Worm (Caenorhabditis elegans) whole organism, early embryonic: ENCODE data around the gene F21C10.13.

ENCODE experiments used
- B0310.2 ChIP-seq: sonication (generic microtip); optimal IDR thresholded peaks from 2 replicates; lab custom pipeline; 2016; ENCODE audit warnings: mild to moderate bottlenecking, missing genetic modification characterization, missing compliant biosample characterization
- F13C5.2 ChIP-seq: sonication (generic microtip); optimal IDR thresholded peaks from 2 replicates; lab custom pipeline; 2017; ENCODE audit warnings: mild to moderate bottlenecking, missing genetic modification characterization, inconsistent platforms, missing compliant biosample characterization
- aly-1 ChIP-seq: sonication (generic microtip); optimal IDR thresholded peaks from 2 replicates; lab custom pipeline; 2016; ENCODE audit warnings: missing genetic modification characterization, missing compliant biosample characterization
- ama-1 ChIP-seq: fragments of 150-350 bp; optimal IDR thresholded peaks from 2 replicates; lab custom pipeline; 2014
- ceh-13 ChIP-seq: fragments of 200-800 bp; sonication (Bioruptor generic); optimal IDR thresholded peaks from 2 replicates; lab custom pipeline; 2018; ENCODE audit warnings: mild to moderate bottlenecking, missing genetic modification characterization, missing compliant biosample characterization
- ceh-36 ChIP-seq: sonication (generic microtip); optimal IDR thresholded peaks from 2 replicates; lab custom pipeline; 2016; ENCODE audit warnings: missing genetic modification characterization, inconsistent platforms, missing compliant biosample characterization
- ets-7 ChIP-seq: sonication (generic microtip); optimal IDR thresholded peaks from 2 replicates; lab custom pipeline; 2016; ENCODE audit warnings: missing genotype, missing genetic modification characterization, missing compliant biosample characterization
- flt-1 ChIP-seq: fragments of 200-800 bp; sonication (Bioruptor generic); IDR thresholded peaks from 2 replicates; pipeline ENCODE4 v1.3.6; 2022; ENCODE audit warnings: missing genetic modification characterization, missing compliant biosample characterization
- hmbx-1 ChIP-seq: sonication (generic microtip); optimal IDR thresholded peaks from 2 replicates; lab custom pipeline; 2016; ENCODE audit warnings: mild to moderate bottlenecking, missing genetic modification characterization, missing compliant biosample characterization
- hmg-4 ChIP-seq: fragments of 200-800 bp; sonication (Bioruptor generic); optimal IDR thresholded peaks from 2 replicates; lab custom pipeline; 2018; ENCODE audit warnings: mild to moderate bottlenecking, missing genetic modification characterization, missing compliant biosample characterization
- hnd-1 ChIP-seq: sonication (generic microtip); optimal IDR thresholded peaks from 2 replicates; lab custom pipeline; 2016; ENCODE audit warnings: missing genetic modification characterization, missing compliant biosample characterization
- pes-1 ChIP-seq: fragments of 200-800 bp; sonication (Bioruptor generic); IDR thresholded peaks from 2 replicates; pipeline ENCODE4 v1.3.6; 2022; ENCODE audit warnings: missing genetic modification reagents, missing genetic modification characterization, missing compliant biosample characterization
- scrt-1 ChIP-seq: fragments of 200-800 bp; sonication (Bioruptor generic); IDR thresholded peaks from 2 replicates; pipeline ENCODE4 v1.3.6; 2022; ENCODE audit warnings: missing genetic modification characterization, missing compliant biosample characterization
- sea-1 ChIP-seq: fragments of 200-800 bp; sonication (Bioruptor generic); conservative IDR thresholded peaks from 2 replicates; pipeline ENCODE4 v1.3.6; 2022; ENCODE audit warnings: missing genetic modification characterization, missing compliant biosample characterization
- tbx-11 ChIP-seq: fragments of 200-800 bp; sonication (Bioruptor generic); IDR thresholded peaks from 2 replicates; pipeline ENCODE4 v1.3.6; 2022; ENCODE audit warnings: missing genetic modification characterization, missing compliant biosample characterization
- tbx-37 ChIP-seq: fragments of 200-800 bp; sonication (Bioruptor generic); conservative IDR thresholded peaks from 2 replicates; pipeline ENCODE4 v1.3.6; 2022; ENCODE audit warnings: missing genetic modification reagents, missing genetic modification characterization, missing compliant biosample characterization
- tra-4 ChIP-seq: sonication (generic microtip); optimal IDR thresholded peaks from 2 replicates; lab custom pipeline; 2017; ENCODE audit warnings: missing genetic modification characterization, missing compliant biosample characterization

F21C10.13 gene

ce11 chrV:9155616-9156015 is 33.5 kb downstream of the F21C10.13 start:
- TF ChIP-seq ceh-13 (GFP tag; lab: Kevin White, UChicago) (no peak), ets-7 (tag; lab: Kevin White, UChicago) (no peak), B0310.2 (tag; lab: Kevin White, UChicago) (no peak), hmbx-1 (tag; lab: Kevin White, UChicago) (no peak), tbx-37 (GFP tag; lab: Robert Waterston, UW) (no peak), scrt-1 (no peak), tbx-11 (no peak), aly-1 (tag; lab: Kevin White, UChicago) (no peak), pes-1 (GFP tag; lab: Robert Waterston, UW) (no peak), ama-1 (lab: Kevin White, UChicago) (no peak), hnd-1 (no peak), sea-1 (no peak), tra-4 (no peak), flt-1 (GFP tag; lab: Robert Waterston, UW) (no peak), hmg-4 (GFP tag; lab: Kevin White, UChicago) (no peak), ceh-36 (no peak)

DNA sequence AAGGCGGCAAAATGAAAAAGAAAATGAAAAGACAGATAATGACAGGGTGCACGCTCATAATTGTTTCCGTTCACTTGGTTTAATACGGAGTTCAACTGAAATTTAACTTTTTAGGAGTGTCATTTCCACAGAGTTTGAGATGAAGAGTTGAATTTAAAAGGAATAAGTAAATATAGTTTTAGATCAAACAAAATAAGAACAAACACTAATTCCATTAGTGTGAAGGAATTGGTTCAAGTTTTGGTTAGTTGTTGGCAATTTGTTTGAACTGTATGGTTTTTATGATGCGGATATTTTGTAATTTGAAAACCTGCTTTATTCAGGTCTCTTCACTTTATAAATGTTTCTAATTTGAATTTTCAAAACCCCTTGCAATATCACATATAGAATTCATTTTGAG is 34.6 kb downstream of the F21C10.13 start, which contains the start of gene B0222.15:
Gene B0222.15 (minus strand): TSS at position 101 of the 400 bp plus-strand sequence.
- TF ChIP-seq hnd-1, result no peak
- TF ChIP-seq scrt-1, result no peak
- TF ChIP-seq B0310.2 (tag; lab: Kevin White, UChicago), result no peak
- TF ChIP-seq ama-1 (lab: Kevin White, UChicago), result no peak
- TF ChIP-seq ceh-13 (GFP tag; lab: Kevin White, UChicago), result no peak
- TF ChIP-seq hmg-4 (GFP tag; lab: Kevin White, UChicago), result no peak
- TF ChIP-seq tbx-11, result no peak
- TF ChIP-seq sea-1, result no peak
- TF ChIP-seq tbx-37 (GFP tag; lab: Robert Waterston, UW), result no peak
- TF ChIP-seq F13C5.2 (tag; lab: Kevin White, UChicago), result no peak
- no peak for TF ChIP-seq tra-4
- no peak for TF ChIP-seq hmbx-1 (tag; lab: Kevin White, UChicago)
- TF ChIP-seq ets-7 (tag; lab: Kevin White, UChicago), result no peak
- no peak for TF ChIP-seq pes-1 (GFP tag; lab: Robert Waterston, UW)
- no peak for TF ChIP-seq aly-1 (tag; lab: Kevin White, UChicago)
- no peak for TF ChIP-seq flt-1 (GFP tag; lab: Robert Waterston, UW)
- TF ChIP-seq ceh-36, result no peak

DNA sequence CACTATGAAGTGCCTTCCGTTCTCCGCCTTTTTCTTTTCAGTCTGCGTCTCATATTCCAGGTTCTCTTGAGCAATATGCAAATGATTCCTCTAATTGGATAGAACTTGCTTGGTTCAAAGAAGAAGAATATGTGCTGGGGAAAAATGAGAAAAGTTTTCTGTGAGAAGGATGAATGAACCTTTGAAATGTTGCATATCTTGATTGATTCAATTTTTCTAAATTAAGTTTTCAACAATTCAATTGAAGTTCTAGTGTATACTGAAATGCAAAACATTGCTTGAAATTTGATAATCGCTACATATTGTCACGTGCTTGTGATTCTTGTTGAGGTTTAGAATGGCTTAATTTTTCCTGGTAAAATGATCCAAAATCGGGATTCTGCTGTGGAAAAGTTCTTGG is 35.5 kb downstream of the F21C10.13 start:
- TF ChIP-seq F13C5.2 (tag; lab: Kevin White, UChicago) (no peak), tbx-11 (no peak), tra-4 (no peak), scrt-1 (no peak), hnd-1 (no peak), ets-7 (tag; lab: Kevin White, UChicago) (no peak), flt-1 (GFP tag; lab: Robert Waterston, UW) (no peak), B0310.2 (tag; lab: Kevin White, UChicago) (no peak), ama-1 (lab: Kevin White, UChicago) (no peak), ceh-13 (GFP tag; lab: Kevin White, UChicago) (no peak), hmbx-1 (tag; lab: Kevin White, UChicago) (no peak)

DNA sequence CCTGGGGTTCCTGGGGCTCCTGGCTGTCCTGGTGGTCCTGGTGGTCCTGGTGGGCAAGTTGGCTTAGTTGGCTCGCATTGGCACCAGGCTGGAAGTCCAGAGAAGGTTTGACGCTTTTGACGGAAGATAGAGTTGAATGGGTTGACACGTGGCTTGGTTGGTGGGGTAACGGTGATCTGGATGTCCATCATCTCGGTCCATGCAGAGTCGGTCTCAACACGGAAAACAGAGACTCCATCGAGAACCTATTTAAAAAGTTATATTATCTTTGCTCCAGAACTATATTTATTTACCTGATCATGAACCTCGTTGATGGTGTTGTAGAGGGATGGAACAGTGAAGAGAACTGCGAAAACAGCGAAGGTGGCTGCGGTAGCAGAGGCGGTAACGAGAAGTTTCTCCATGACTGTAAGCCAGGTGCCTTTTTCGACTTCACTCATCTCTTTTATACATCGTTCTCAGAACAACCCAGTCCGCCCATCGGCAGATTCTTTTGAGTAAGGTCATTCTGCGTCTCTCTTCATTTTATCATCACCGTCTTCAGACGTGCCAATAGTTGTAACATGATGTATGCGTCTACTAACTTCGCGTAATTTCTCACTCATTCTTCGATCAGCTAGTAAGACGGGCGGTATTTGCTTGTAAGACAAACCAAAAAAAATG is 38.3 kb downstream of the F21C10.13 start, which contains the start of gene col-144:
Gene col-144 (minus strand): TSS at position 419 of the 663 bp plus-strand sequence.
- TF ChIP-seq scrt-1 (no peak), pes-1 (GFP tag; lab: Robert Waterston, UW) (no peak), ceh-36 (no peak), tbx-37 (GFP tag; lab: Robert Waterston, UW) (no peak), aly-1 (tag; lab: Kevin White, UChicago) (no peak), tbx-11 (no peak), flt-1 (GFP tag; lab: Robert Waterston, UW) (no peak)

DNA sequence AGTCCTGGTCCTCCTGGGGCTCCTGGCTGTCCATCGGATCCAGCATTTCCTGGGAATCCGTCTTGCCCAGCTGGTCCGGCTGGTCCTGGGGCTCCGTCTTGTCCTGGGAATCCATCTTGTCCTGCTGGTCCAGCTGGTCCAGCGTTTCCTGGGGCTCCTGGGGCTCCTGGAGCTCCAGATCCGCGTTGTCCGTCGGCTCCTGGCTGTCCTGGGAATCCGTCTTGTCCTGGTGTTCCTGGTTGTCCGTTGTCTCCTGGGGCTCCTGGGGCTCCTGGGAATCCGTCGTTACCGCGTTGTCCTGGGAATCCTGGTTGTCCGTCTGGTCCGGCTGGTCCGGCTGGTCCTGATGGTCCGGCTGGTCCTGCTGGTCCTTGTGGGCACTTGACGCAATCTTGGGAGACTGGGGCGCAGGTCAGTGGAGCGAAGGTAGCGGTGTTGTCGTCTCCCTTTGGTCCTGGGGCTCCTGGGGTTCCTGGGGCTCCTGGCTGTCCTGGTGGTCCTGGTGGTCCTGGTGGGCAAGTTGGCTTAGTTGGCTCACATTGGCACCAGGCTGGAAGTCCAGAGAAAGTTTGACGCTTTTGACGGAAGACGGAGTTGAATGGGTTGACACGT is 40.1 kb downstream of the F21C10.13 start:
- TF ChIP-seq tra-4 (no peak), scrt-1 (no peak), sea-1 (no peak), tbx-37 (GFP tag; lab: Robert Waterston, UW) (no peak), F13C5.2 (tag; lab: Kevin White, UChicago) (no peak), tbx-11 (no peak), B0310.2 (tag; lab: Kevin White, UChicago) (no peak), ceh-36 (no peak), hmbx-1 (tag; lab: Kevin White, UChicago) (no peak), ceh-13 (GFP tag; lab: Kevin White, UChicago) (no peak), pes-1 (GFP tag; lab: Robert Waterston, UW) (no peak)

DNA sequence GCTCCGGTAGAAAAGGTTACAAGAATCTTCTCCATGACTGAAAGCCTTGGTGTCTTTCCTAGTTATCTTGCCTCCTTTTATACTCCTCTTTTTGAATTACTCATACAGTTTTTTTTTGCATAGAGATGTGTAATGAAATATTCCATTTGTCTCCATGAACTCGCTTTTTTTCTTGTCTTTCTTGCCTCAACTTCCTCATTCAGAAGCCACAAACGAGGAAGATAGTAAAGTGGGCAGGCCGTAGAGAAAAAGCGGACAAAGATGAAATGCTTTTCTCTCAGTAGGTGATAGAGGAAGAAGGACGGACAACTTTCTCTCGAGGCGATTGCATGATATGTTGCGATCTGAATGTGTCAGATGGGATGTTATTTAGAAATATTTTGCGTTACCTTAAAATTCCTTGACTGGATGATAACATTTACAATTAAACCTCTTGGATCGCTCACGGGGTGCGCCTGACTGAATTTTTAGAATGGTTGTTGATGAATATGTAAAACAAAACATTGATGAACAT is 40.9 kb downstream of the F21C10.13 start, which contains the start of gene col-145:
Gene col-145 (minus strand): TSS at position 51 of the 514 bp plus-strand sequence.
- TF ChIP-seq F13C5.2 (tag; lab: Kevin White, UChicago) (no peak), hmbx-1 (tag; lab: Kevin White, UChicago) (no peak), ceh-36 (no peak), scrt-1 (no peak), ceh-13 (GFP tag; lab: Kevin White, UChicago) (no peak), flt-1 (GFP tag; lab: Robert Waterston, UW) (no peak), tbx-11 (no peak), aly-1 (tag; lab: Kevin White, UChicago) (no peak), tbx-37 (GFP tag; lab: Robert Waterston, UW) (no peak)

DNA sequence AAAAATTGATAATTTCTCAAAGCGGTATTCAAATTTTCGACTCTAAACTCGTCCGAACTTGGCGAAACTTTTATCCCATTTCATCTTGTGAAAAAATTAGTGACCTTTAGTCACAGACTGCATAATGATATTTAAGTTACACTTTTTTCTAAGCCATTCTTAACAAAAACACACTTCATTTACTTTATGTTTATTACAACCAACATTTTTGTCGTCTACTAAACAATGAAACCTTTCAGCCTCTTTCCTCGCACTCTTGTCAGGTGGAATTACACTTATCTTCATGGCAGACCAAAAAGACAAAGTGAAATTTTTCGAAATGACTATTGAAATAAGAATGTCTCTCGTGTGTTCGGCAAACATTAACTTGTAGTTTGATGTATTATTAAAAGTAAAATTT is 41.8 kb downstream of the F21C10.13 start:
- TF ChIP-seq ama-1 (lab: Kevin White, UChicago) (no peak), F13C5.2 (tag; lab: Kevin White, UChicago) (no peak), B0310.2 (tag; lab: Kevin White, UChicago) (no peak), tbx-11 (no peak), pes-1 (GFP tag; lab: Robert Waterston, UW) (no peak), hmg-4 (GFP tag; lab: Kevin White, UChicago) (no peak), ets-7 (tag; lab: Kevin White, UChicago) (no peak), scrt-1 (no peak), ceh-13 (GFP tag; lab: Kevin White, UChicago) (no peak), sea-1 (no peak), tbx-37 (GFP tag; lab: Robert Waterston, UW) (no peak), hmbx-1 (tag; lab: Kevin White, UChicago) (no peak), hnd-1 (no peak)
